Fruit fly (Drosophila melanogaster): Measurements from ENCODE around the gene Prps.
A peak's percentile ranks its signal among the peaks of the same experiment; 100 is the strongest.

dm6 chr3L:9712066-9712789 is 15.7 kb upstream of the Prps start:
- TF ChIP-seq Hr78 (GFP tag; optimal IDR thresholded peaks at IDR 0.05): no peak
- peak in 1 of 2 experiments; percentile 40 for TF ChIP-seq foxo (GFP tag; optimal IDR thresholded peaks at IDR 0.05)
- no peak for TF ChIP-seq sage (GFP tag; optimal IDR thresholded peaks at IDR 0.05)
- peak; percentile 19 for TF ChIP-seq OdsH (GFP tag; optimal IDR thresholded peaks at IDR 0.05)
- TF ChIP-seq br (GFP tag; optimal IDR thresholded peaks at IDR 0.05): no peak
- TF ChIP-seq h (GFP tag; optimal IDR thresholded peaks at IDR 0.05): peak; percentile 39
- no peak for TF ChIP-seq dmrt93B (GFP tag; optimal IDR thresholded peaks at IDR 0.05)
- TF ChIP-seq psq (GFP tag; optimal IDR thresholded peaks at IDR 0.05): peak; percentile 24
- no peak for TF ChIP-seq usp (GFP tag; optimal IDR thresholded peaks at IDR 0.05)
- TF ChIP-seq Jra (GFP tag; optimal IDR thresholded peaks at IDR 0.05): no peak
- TF ChIP-seq jim (GFP tag; optimal IDR thresholded peaks at IDR 0.05): no peak
- no peak for TF ChIP-seq Dfd (GFP tag; optimal IDR thresholded peaks at IDR 0.05)
- TF ChIP-seq Sp1 (GFP tag; optimal IDR thresholded peaks at IDR 0.05): no peak
- no peak for TF ChIP-seq Vsx2 (GFP tag; optimal IDR thresholded peaks at IDR 0.05; ENCODE audit: partially characterized antibody)
